Worm (Caenorhabditis elegans): Measurements from ENCODE around the gene cht-2.

DNA sequence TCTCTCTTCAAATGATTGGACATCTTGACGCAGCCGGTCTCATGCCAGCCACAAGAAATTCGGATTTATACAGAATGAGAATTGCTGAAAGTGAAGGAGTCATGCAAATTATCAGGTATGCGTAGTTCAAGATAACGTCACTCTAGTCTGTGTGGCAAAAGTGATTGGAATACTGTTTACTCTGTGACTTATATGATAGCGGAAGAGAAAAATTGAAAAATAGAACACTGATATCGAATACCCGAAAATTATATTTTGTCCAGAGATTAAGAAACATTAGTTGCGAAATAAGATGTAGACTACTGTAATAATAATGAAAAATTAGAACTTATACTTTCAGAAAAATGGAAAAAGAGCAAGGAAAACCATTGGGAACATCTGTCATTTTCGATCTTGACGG lies 5.2 kb upstream of the cht-2 start:
- no peak for TF ChIP-seq unc-130 (tag; optimal IDR thresholded peaks at IDR 0.05)
- TF ChIP-seq egl-27 (tag; optimal IDR thresholded peaks at IDR 0.05), result no peak
- no peak for TF ChIP-seq fkh-4 (tag; optimal IDR thresholded peaks at IDR 0.05; ENCODE audit: borderline replicate concordance)
- TF ChIP-seq rnt-1 (tag; optimal IDR thresholded peaks at IDR 0.05), result no peak
- no peak for TF ChIP-seq nhr-76 (tag; optimal IDR thresholded peaks at IDR 0.05)
- no peak for TF ChIP-seq snu-23 (GFP tag; optimal IDR thresholded peaks at IDR 0.05)
- peak; percentile 37 for TF ChIP-seq elt-2 (tag; optimal IDR thresholded peaks at IDR 0.05)
- TF ChIP-seq fos-1 (tag; optimal IDR thresholded peaks at IDR 0.05), result no peak
- TF ChIP-seq fkh-8 (tag; optimal IDR thresholded peaks at IDR 0.05), result no peak
- TF ChIP-seq pag-3 (tag; optimal IDR thresholded peaks at IDR 0.05; ENCODE audit: borderline replicate concordance, insufficient read depth), result no peak
- no peak for TF ChIP-seq dpl-1 (GFP tag; optimal IDR thresholded peaks at IDR 0.05)
